Fruit fly (Drosophila melanogaster) whole organism, adult: ENCODE measurements around the gene gry.

Experiments used
- CG11617 ChIP-seq: fragments of 200-800 bp; sonication (Bioruptor generic); optimal IDR thresholded peaks from 2 replicates; lab custom pipeline; 2017; ENCODE audit warnings: mild to moderate bottlenecking, missing biosample characterization, missing genetic modification reagents, missing genetic modification characterization
- CG12768 ChIP-seq: fragments of 200-800 bp; sonication (Bioruptor generic); optimal IDR thresholded peaks from 2 replicates; lab custom pipeline; 2017; ENCODE audit warnings: missing biosample characterization, missing genetic modification characterization, mild to moderate bottlenecking, moderate library complexity, missing genetic modification reagents
- CG14711 ChIP-seq: fragments of 200-800 bp; sonication (Bioruptor generic); optimal IDR thresholded peaks from 2 replicates; lab custom pipeline; 2018; ENCODE audit warnings: missing biosample characterization, mild to moderate bottlenecking, missing genetic modification characterization, moderate library complexity
- CG1620 ChIP-seq: fragments of 200-800 bp; sonication (Bioruptor generic); optimal IDR thresholded peaks from 2 replicates; lab custom pipeline; 2016; ENCODE audit warnings: missing biosample characterization, missing genetic modification characterization
- CG33017 ChIP-seq: fragments of 200-800 bp; sonication (Bioruptor generic); optimal IDR thresholded peaks from 2 replicates; lab custom pipeline; 2018; ENCODE audit warnings: missing biosample characterization, mild to moderate bottlenecking, missing genetic modification characterization, moderate library complexity
- CG5204 ChIP-seq: fragments of 200-800 bp; sonication (Bioruptor generic); optimal IDR thresholded peaks from 2 replicates; lab custom pipeline; 2016; ENCODE audit warnings: missing biosample characterization, missing genetic modification characterization
- CG7045 ChIP-seq: fragments of 200-800 bp; sonication (Bioruptor generic); optimal IDR thresholded peaks from 2 replicates; lab custom pipeline; 2017; ENCODE audit warnings: missing biosample characterization, mild to moderate bottlenecking, missing genetic modification characterization
- CG7101 ChIP-seq: fragments of 200-800 bp; sonication (Bioruptor generic); optimal IDR thresholded peaks from 2 replicates; lab custom pipeline; 2018; ENCODE audit warnings: missing biosample characterization, mild to moderate bottlenecking, missing genetic modification characterization, moderate library complexity
- Clk ChIP-seq: fragments of 200-800 bp; sonication (Bioruptor generic); optimal IDR thresholded peaks from 2 replicates; lab custom pipeline; 2017; ENCODE audit warnings: missing biosample characterization, missing genetic modification characterization
- Crg-1 ChIP-seq: fragments of 200-800 bp; sonication (Bioruptor generic); optimal IDR thresholded peaks from 2 replicates; lab custom pipeline; 2016; ENCODE audit warnings: missing biosample characterization, missing genetic modification characterization
- Hr96 ChIP-seq: fragments of 200-800 bp; sonication (Bioruptor generic); optimal IDR thresholded peaks from 2 replicates; lab custom pipeline; 2016; ENCODE audit warnings: missing biosample characterization, missing genetic modification characterization
- Mnt ChIP-seq: fragments of 200-800 bp; sonication (Bioruptor generic); optimal IDR thresholded peaks from 2 replicates; lab custom pipeline; 2016; ENCODE audit warnings: missing biosample characterization, mild to moderate bottlenecking, missing genetic modification characterization
- bab1 ChIP-seq: fragments of 200-800 bp; sonication (Bioruptor generic); optimal IDR thresholded peaks from 3 replicates; lab custom pipeline; 2019; ENCODE audit warnings: missing biosample characterization, mild to moderate bottlenecking, missing genetic modification characterization, moderate library complexity
- cic ChIP-seq: fragments of 200-800 bp; sonication (Bioruptor generic); optimal IDR thresholded peaks from 2 replicates; lab custom pipeline; 2017; ENCODE audit warnings: missing biosample characterization, mild to moderate bottlenecking, missing genetic modification characterization, moderate library complexity
- cnc ChIP-seq, 2 experiments: fragments of >200 bp; optimal IDR thresholded peaks; 2 replicates each; lab custom pipeline; 2017
- kay ChIP-seq: fragments of 200-800 bp; sonication (Bioruptor generic); peaks from one replicate; lab custom pipeline; 2016; ENCODE audit warnings: missing biosample characterization, missing genetic modification characterization, borderline replicate concordance
- ovo ChIP-seq: fragments of 200-800 bp; sonication (Bioruptor generic); optimal IDR thresholded peaks from 2 replicates; lab custom pipeline; 2016; ENCODE audit warnings: missing biosample characterization, missing genetic modification characterization
- pad ChIP-seq: fragments of 200-800 bp; sonication (Bioruptor generic); optimal IDR thresholded peaks from 3 replicates; lab custom pipeline; 2017; ENCODE audit warnings: missing biosample characterization, missing genetic modification characterization, mild to moderate bottlenecking, moderate library complexity, missing genetic modification reagents
- tj ChIP-seq: fragments of 200-800 bp; sonication (Bioruptor generic); optimal IDR thresholded peaks from 3 replicates; lab custom pipeline; 2017; ENCODE audit warnings: missing biosample characterization, mild to moderate bottlenecking, missing genetic modification characterization, moderate library complexity
- toe ChIP-seq: fragments of 200-800 bp; sonication (Bioruptor generic); optimal IDR thresholded peaks from 2 replicates; lab custom pipeline; 2016; ENCODE audit warnings: missing biosample characterization, missing genetic modification characterization

Gene gry

DNA sequence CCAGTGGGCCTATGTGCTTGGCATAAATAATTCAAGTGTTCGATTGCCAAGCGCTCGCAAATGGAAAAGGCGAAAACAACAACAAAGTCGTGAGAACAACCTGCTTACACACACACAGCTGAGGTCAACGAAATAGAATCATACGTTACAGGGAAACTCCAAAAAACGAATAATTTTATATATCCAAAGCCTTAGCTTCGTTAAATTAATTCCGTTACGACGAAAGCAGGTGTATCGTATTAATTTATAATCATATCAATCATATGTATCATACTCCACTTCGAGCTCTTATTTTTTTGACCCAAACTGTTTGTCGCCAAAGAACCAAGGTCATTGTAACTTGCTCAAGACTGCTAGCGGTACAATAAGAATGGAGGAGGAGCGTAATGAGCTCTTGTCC lies 19.4 kb upstream of the gry start:
- TF ChIP-seq ovo (no peak), kay (no peak), CG11617 (GFP tag; lab: Kevin White, UChicago) (peak; percentile 27), Crg-1 (peak; percentile 11), cic (no peak), bab1 (GFP tag; lab: Kevin White, UChicago) (peak; percentile 93), CG5204 (GFP tag; lab: Kevin White, UChicago) (no peak), Hr96 (GFP tag; lab: Kevin White, UChicago) (peak; percentile 36), cnc (optimal IDR thresholded peaks at IDR 0.05; lab: Kevin White, UChicago) (no peak), CG1620 (GFP tag; lab: Kevin White, UChicago) (peak; percentile 47), Clk (GFP tag; lab: Kevin White, UChicago) (no peak), tj (GFP tag; lab: Kevin White, UChicago) (peak; percentile 69), CG33017 (peak; percentile 73), CG7101 (peak; percentile 68), CG7045 (GFP tag; lab: Kevin White, UChicago) (peak; percentile 78), toe (peak; percentile 3), Mnt (GFP tag; lab: Kevin White, UChicago) (no peak), CG14711 (peak; percentile 70), pad (GFP tag; lab: Kevin White, UChicago) (peak; percentile 36), CG12768 (GFP tag; lab: Kevin White, UChicago) (peak; percentile 18)

- TF ChIP-seq CG7101 (no peak), CG14711 (no peak), Hr96 (GFP tag; lab: Kevin White, UChicago) (no peak), CG12768 (GFP tag; lab: Kevin White, UChicago) (no peak), pad (GFP tag; lab: Kevin White, UChicago) (no peak), tj (GFP tag; lab: Kevin White, UChicago) (no peak), cic (no peak), Crg-1 (no peak), ovo (no peak), Clk (GFP tag; lab: Kevin White, UChicago) (no peak), Mnt (GFP tag; lab: Kevin White, UChicago) (no peak)
These were observed 14.8 kb upstream of the gry start, which contains the start of gene CG42494 for dm6 chr3L:3184104-3184503. TSS of gene CG42494 (plus strand) at chr3L:3184404.

DNA sequence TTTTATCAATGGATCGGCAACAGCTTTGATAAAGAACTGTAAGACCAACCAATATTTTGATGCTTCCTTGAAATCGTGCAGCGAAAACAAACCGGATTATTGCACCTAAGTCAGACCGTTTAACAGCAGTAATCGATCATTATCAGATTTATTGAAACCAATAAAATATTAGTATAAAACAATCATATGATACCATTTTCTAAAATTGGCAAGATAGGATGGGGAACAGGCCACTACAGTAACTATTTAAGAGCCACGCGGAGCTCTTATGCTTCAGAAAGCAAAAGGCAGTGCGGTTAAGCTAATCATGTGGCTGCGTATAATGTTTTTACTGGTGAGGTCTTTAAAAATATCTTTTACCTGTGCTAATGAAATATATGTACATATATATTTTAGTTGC lies 12.5 kb upstream of the gry start, which contains the start of gene CG32284:
Gene CG32284, plus strand, starts transcription at position 301 of the 400 bp plus-strand sequence.
- TF ChIP-seq Hr96 (GFP tag; lab: Kevin White, UChicago) (no peak), ovo (no peak), Clk (GFP tag; lab: Kevin White, UChicago) (no peak)

- TF ChIP-seq Clk (GFP tag; lab: Kevin White, UChicago) (no peak), CG7101 (no peak), CG12768 (GFP tag; lab: Kevin White, UChicago) (peak; percentile 11), CG7045 (GFP tag; lab: Kevin White, UChicago) (peak; percentile 55), CG14711 (no peak), CG5204 (GFP tag; lab: Kevin White, UChicago) (no peak), cic (no peak), kay (no peak), Hr96 (GFP tag; lab: Kevin White, UChicago) (no peak), ovo (no peak), CG1620 (GFP tag; lab: Kevin White, UChicago) (no peak), CG33017 (no peak), pad (GFP tag; lab: Kevin White, UChicago) (no peak), toe (no peak)
These were observed 11.6 kb upstream of the gry start, which contains the start of gene CG14957 for dm6 chr3L:3187263-3187662. TSS of gene CG14957 (plus strand) at chr3L:3187563.

DNA sequence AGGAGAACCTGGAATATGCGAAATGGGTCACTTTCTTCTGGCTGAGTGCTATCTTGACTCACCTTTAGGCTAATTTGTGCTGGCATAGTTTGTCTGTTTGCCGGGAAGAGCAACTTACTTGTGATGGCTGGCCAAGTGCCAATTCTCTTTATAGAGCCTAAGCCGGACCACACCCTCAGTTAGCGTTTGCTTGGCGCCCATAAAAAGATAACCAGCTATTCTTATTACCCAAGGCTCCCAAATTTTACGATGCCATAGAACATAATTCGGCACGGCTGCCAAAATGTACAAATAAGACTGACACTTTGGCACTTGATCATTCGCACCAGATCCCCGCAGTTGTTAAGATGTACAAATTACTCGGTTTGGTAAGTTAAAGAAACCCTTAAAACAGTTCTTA lies 9.2 kb upstream of the gry start, which contains the start of the genes CG42525 and CG14958:
Gene CG42525, minus strand, starts transcription at position 101 of the 400 bp plus-strand sequence.
Gene CG14958, plus strand, starts transcription at position 332 of the 400 bp plus-strand sequence.
- TF ChIP-seq tj (GFP tag; lab: Kevin White, UChicago) (no peak), CG1620 (GFP tag; lab: Kevin White, UChicago) (no peak), pad (GFP tag; lab: Kevin White, UChicago) (no peak), CG5204 (GFP tag; lab: Kevin White, UChicago) (no peak), bab1 (GFP tag; lab: Kevin White, UChicago) (no peak), Crg-1 (no peak), ovo (no peak), CG11617 (GFP tag; lab: Kevin White, UChicago) (no peak), Clk (GFP tag; lab: Kevin White, UChicago) (no peak), cnc (optimal IDR thresholded peaks at IDR 0.05; lab: Kevin White, UChicago) (no peak), CG7045 (GFP tag; lab: Kevin White, UChicago) (no peak)

dm6 chr3L:3192333-3192894 lies 6.5 kb upstream of the gry start, which contains the start of gene CG14965:
TSS of gene CG14965 (minus strand) at chr3L:3192491.
- TF ChIP-seq pad (GFP tag; lab: Kevin White, UChicago): no peak
- TF ChIP-seq CG7101: no peak
- no peak for TF ChIP-seq CG5204 (GFP tag; lab: Kevin White, UChicago)
- TF ChIP-seq cnc (optimal IDR thresholded peaks at IDR 0.05; lab: Kevin White, UChicago): no peak
- TF ChIP-seq CG7045 (GFP tag; lab: Kevin White, UChicago): no peak
- no peak for TF ChIP-seq Mnt (GFP tag; lab: Kevin White, UChicago)
- no peak for TF ChIP-seq Hr96 (GFP tag; lab: Kevin White, UChicago)
